Fruit fly (Drosophila melanogaster): ENCODE measurements around the gene Ccdc58.

dm6 chr3L:19790929-19791687, 13.9 kb upstream of the Ccdc58 start:
- TF ChIP-seq CG8478 (optimal IDR thresholded peaks at IDR 0.05) (no peak), CTCF (optimal IDR thresholded peaks at IDR 0.05) (no peak)

All from S2 (cell line).